Worm (Caenorhabditis elegans) whole organism, L3 larva: ENCODE data around the gene F47B8.13.
"Not testable (repeated sequence)": the region's sequence is repeated elsewhere in the genome, so short reads cannot be mapped to it uniquely, and the experiment has no call there.

Experiments
- R02D3.7 ChIP-seq: fragments of 150-350 bp; optimal IDR thresholded peaks from 2 replicates; lab custom pipeline; 2014; ENCODE audit warnings: missing biosample characterization, missing genetic modification characterization
- ZK546.5 ChIP-seq: sonication (generic microtip); optimal IDR thresholded peaks from 2 replicates; lab custom pipeline; 2017; ENCODE audit warnings: missing biosample characterization, missing genetic modification characterization
- aly-2 ChIP-seq: fragments of 150-350 bp; optimal IDR thresholded peaks from 2 replicates; lab custom pipeline; 2014; ENCODE audit warnings: missing biosample characterization, missing genetic modification characterization
- ama-1 ChIP-seq: fragments of 150-350 bp; optimal IDR thresholded peaks from 2 replicates; lab custom pipeline; 2018
- ceh-28 ChIP-seq: fragments of 150-350 bp; optimal IDR thresholded peaks from 2 replicates; lab custom pipeline; 2014; ENCODE audit warnings: missing biosample characterization, missing genetic modification reagents, missing genetic modification characterization
- ceh-9 ChIP-seq: sonication (generic microtip); optimal IDR thresholded peaks from 2 replicates; lab custom pipeline; 2018; ENCODE audit warnings: missing biosample characterization, missing genetic modification characterization
- daf-12 ChIP-seq: fragments of 150-350 bp; optimal IDR thresholded peaks from 2 replicates; lab custom pipeline; 2014; ENCODE audit warnings: missing biosample characterization, missing genetic modification reagents, missing genetic modification characterization
- egl-5 ChIP-seq: fragments of 150-350 bp; optimal IDR thresholded peaks from 2 replicates; lab custom pipeline; 2017; ENCODE audit warnings: missing biosample characterization, missing genetic modification reagents, missing genetic modification characterization, inconsistent platforms
- elt-3 ChIP-seq, 3 experiments: fragments of 150-350 bp in 1 of 3; sonication (generic microtip) in 2 of 3; optimal IDR thresholded peaks; 2 replicates in 2 of 3; 4 replicates in 1 of 3; lab custom pipeline; 2014 to 2017; ENCODE audit warnings: missing biosample characterization in 3 of 3, missing genetic modification characterization in 3 of 3
- eor-1 ChIP-seq, 2 experiments: fragments of 150-350 bp; optimal IDR thresholded peaks; 2 replicates each; lab custom pipeline; 2014 to 2018; ENCODE audit warnings: missing biosample characterization in 2 of 2, missing genetic modification characterization in 2 of 2
- fkh-10 ChIP-seq: sonication (generic microtip); optimal IDR thresholded peaks from 2 replicates; lab custom pipeline; 2017; ENCODE audit warnings: missing biosample characterization, missing genetic modification reagents, missing genetic modification characterization
- fkh-2 ChIP-seq: fragments of 150-350 bp; optimal IDR thresholded peaks from 2 replicates; lab custom pipeline; 2014; ENCODE audit warnings: missing biosample characterization, missing genetic modification reagents, missing genetic modification characterization
- hmg-11 ChIP-seq: sonication (generic microtip); optimal IDR thresholded peaks from 2 replicates; lab custom pipeline; 2016; ENCODE audit warnings: missing genetic modification characterization, missing compliant biosample characterization
- jun-1 ChIP-seq: fragments of 150-350 bp; optimal IDR thresholded peaks from 2 replicates; lab custom pipeline; 2014; ENCODE audit warnings: missing biosample characterization, missing genetic modification reagents, missing genetic modification characterization
- lsy-12 ChIP-seq: sonication (generic microtip); optimal IDR thresholded peaks from 2 replicates; lab custom pipeline; 2016; ENCODE audit warnings: mild to moderate bottlenecking, missing genetic modification characterization, missing compliant biosample characterization
- mdl-1 ChIP-seq: fragments of 150-350 bp; optimal IDR thresholded peaks from 2 replicates; lab custom pipeline; 2014; ENCODE audit warnings: missing biosample characterization, missing genetic modification characterization
- nfya-1 ChIP-seq: sonication (generic microtip); optimal IDR thresholded peaks from 2 replicates; lab custom pipeline; 2017; ENCODE audit warnings: missing genetic modification characterization, mild to moderate bottlenecking, missing compliant biosample characterization, antibody characterized with exemption, moderate library complexity; ENCODE audit not compliant: insufficient read depth
- nhr-11 ChIP-seq: fragments of 150-350 bp; optimal IDR thresholded peaks from 2 replicates; lab custom pipeline; 2014; ENCODE audit warnings: missing biosample characterization, missing genetic modification characterization
- nhr-12 ChIP-seq: fragments of 150-350 bp; optimal IDR thresholded peaks from 2 replicates; lab custom pipeline; 2014; ENCODE audit warnings: missing biosample characterization, missing genetic modification characterization
- nhr-23 ChIP-seq: fragments of 150-350 bp; optimal IDR thresholded peaks from 2 replicates; lab custom pipeline; 2014; ENCODE audit warnings: missing biosample characterization, missing genetic modification reagents, missing genetic modification characterization
- nhr-237 ChIP-seq: fragments of 150-350 bp; optimal IDR thresholded peaks from 2 replicates; lab custom pipeline; 2014; ENCODE audit warnings: missing biosample characterization, missing genetic modification characterization
- nhr-25 ChIP-seq: sonication (generic microtip); optimal IDR thresholded peaks from 2 replicates; lab custom pipeline; 2017; ENCODE audit warnings: missing biosample characterization, missing genetic modification characterization
- nhr-67 ChIP-seq: fragments of 150-350 bp; optimal IDR thresholded peaks from 2 replicates; lab custom pipeline; 2014; ENCODE audit warnings: missing biosample characterization, missing genetic modification characterization
- nhr-76 ChIP-seq: fragments of 150-350 bp; sonication (generic microtip); optimal IDR thresholded peaks from 5 replicates; lab custom pipeline; 2014; ENCODE audit warnings: missing biosample characterization, missing genetic modification characterization
- nhr-77 ChIP-seq: fragments of 150-350 bp; optimal IDR thresholded peaks from 2 replicates; lab custom pipeline; 2014; ENCODE audit warnings: missing biosample characterization, missing genetic modification characterization
- pha-4 ChIP-seq: fragments of 150-350 bp; optimal IDR thresholded peaks from 2 replicates; lab custom pipeline; 2014; ENCODE audit warnings: missing biosample characterization, missing genetic modification reagents, missing genetic modification characterization
- sea-2 ChIP-seq: fragments of 150-350 bp; sonication (generic microtip); optimal IDR thresholded peaks from 4 replicates; lab custom pipeline; 2014; ENCODE audit warnings: missing biosample characterization, missing genetic modification reagents, missing genetic modification characterization
- skn-1 ChIP-seq: fragments of 150-350 bp; optimal IDR thresholded peaks from 2 replicates; lab custom pipeline; 2014; ENCODE audit warnings: missing biosample characterization, missing genetic modification characterization
- snpc-4 ChIP-seq: fragments of 150-350 bp; optimal IDR thresholded peaks from 2 replicates; lab custom pipeline; 2014; ENCODE audit warnings: missing biosample characterization, missing genetic modification characterization
- tbx-2 ChIP-seq: sonication (generic microtip); optimal IDR thresholded peaks from 2 replicates; lab custom pipeline; 2016; ENCODE audit warnings: mild to moderate bottlenecking, missing genetic modification characterization, missing compliant biosample characterization
- unc-39 ChIP-seq: sonication (generic microtip); optimal IDR thresholded peaks from 4 replicates; lab custom pipeline; 2017; ENCODE audit warnings: missing biosample characterization, missing genetic modification characterization
- zag-1 ChIP-seq: fragments of 150-350 bp; optimal IDR thresholded peaks from 2 replicates; lab custom pipeline; 2014; ENCODE audit warnings: missing biosample characterization, missing genetic modification characterization
- ztf-11 ChIP-seq: fragments of 150-350 bp; optimal IDR thresholded peaks from 2 replicates; lab custom pipeline; 2014; ENCODE audit warnings: missing biosample characterization, missing genetic modification characterization

Gene F47B8.13

DNA sequence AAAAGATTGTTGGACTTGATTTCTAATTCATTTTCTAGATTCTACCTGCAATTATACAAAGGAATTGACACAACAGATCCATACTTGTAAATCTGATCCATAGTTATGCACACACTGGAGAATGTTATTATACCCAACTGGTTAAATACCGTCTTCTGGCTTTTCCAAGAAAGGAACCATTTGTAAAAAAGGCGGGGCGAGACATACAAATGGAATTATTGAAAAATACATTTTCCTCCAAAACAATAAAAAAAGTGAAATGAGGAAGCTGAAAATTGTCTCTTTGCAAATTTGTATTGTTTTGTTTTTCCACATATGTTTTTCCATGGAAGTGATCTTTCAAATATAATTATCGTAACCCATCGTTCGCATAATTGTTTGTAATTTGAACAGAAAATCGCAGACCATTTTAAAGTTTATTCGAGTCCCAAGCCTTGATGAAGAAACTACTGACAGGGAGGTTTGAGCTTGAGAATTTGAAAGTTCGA lies 37.3 kb downstream of the F47B8.13 start, which contains the start of the genes srt-74 and F40G12.9:
srt-74 (minus strand) TSS at position 101 of the 488 bp plus-strand sequence.
F40G12.9 (plus strand) TSS at position 438 of the 488 bp plus-strand sequence.
- no peak for TF ChIP-seq ceh-28 (tag; lab: Kevin White, UChicago)
- no peak for TF ChIP-seq nfya-1 (tag; lab: Kevin White, UChicago)
- no peak for TF ChIP-seq daf-12 (tag; lab: Kevin White, UChicago)
- TF ChIP-seq ZK546.5 (tag; lab: Kevin White, UChicago): no peak

DNA sequence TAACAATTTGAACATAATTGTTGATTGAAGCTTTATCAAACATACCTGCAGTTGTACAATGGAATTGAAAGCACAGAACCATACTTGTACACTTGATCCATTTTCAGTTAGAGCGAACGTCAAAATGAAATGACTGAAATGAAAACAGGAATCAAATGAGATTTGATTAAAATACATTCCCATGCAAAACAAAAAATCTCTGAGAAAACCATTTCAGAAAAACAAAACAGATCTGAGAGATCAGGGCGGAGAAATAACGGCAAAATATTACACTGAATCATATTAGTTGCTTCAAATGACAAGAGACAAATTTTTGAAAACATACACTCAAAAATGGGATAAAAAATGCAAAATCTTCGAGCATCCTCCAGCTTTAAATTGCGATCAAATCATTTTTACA lies 39.8 kb downstream of the F47B8.13 start, which contains the start of gene srt-33:
srt-33 (minus strand) TSS at position 101 of the 400 bp plus-strand sequence.
- TF ChIP-seq fkh-2 (tag; lab: Kevin White, UChicago) (no peak), ceh-9 (tag; lab: Kevin White, UChicago) (no peak), nhr-23 (tag; lab: Kevin White, UChicago) (no peak), nhr-67 (tag; lab: Kevin White, UChicago) (no peak), aly-2 (no peak), nhr-77 (tag; lab: Kevin White, UChicago) (no peak), ama-1 (lab: Kevin White, UChicago) (no peak), unc-39 (tag; lab: Kevin White, UChicago) (no peak), hmg-11 (tag; lab: Kevin White, UChicago) (no peak), lsy-12 (tag; lab: Kevin White, UChicago) (no peak), sea-2 (no peak), nhr-12 (no peak), nhr-76 (tag; lab: Kevin White, UChicago) (no peak), zag-1 (tag; lab: Kevin White, UChicago) (no peak), mdl-1 (tag; lab: Kevin White, UChicago) (no peak), egl-5 (no peak), R02D3.7 (tag; lab: Kevin White, UChicago) (no peak)

DNA sequence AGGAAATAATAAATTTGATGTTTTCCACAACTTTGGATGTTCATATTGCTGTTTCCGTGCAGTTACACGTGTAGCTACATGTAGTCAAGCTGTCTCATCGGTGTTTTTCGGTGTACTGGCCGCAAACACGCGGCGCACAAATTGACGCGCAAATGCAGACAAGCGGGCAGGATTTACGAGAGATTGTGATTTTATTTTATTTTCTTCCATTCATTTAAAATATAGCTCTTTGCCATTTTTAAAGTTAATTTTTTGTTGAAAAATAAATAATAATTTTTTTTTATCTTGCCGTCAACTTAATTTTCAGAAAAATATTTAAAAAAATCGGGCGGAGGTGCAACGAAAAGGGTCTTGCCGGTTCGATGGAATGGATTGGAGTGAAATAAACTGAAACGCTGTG lies 45.3 kb downstream of the F47B8.13 start, which contains the start of gene F40G12.7:
F40G12.7 (plus strand) TSS at position 301 of the 400 bp plus-strand sequence.
- not testable (repeated sequence) for TF ChIP-seq nfya-1, ceh-28, nhr-76 (tag; lab: Kevin White, UChicago)

DNA sequence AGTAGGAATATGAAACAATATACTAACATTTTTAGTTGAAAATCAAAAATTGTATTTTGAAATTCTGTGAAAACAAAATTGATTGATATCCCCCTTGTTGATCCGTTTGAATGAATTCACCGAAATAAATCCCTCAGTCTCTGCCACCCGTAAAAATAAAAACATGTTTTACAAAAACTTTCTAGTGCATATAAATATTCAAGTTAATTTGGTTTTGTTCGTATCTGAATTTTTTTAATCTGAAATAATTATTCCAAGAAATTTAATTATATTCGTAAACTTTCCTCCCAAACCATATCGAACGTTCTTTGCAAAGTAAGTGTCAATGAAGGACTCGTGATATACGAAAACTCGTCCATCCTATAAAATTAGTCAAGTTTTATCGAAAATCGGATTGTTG lies 46.5 kb downstream of the F47B8.13 start, which contains the start of gene F40G12.6:
F40G12.6 (minus strand) TSS at position 101 of the 400 bp plus-strand sequence.
- no peak for TF ChIP-seq snpc-4 (tag; lab: Kevin White, UChicago)
- no peak for TF ChIP-seq mdl-1 (tag; lab: Kevin White, UChicago)
- TF ChIP-seq eor-1 (tag; optimal IDR thresholded peaks at IDR 0.05; lab: Kevin White, UChicago): no peak
- TF ChIP-seq tbx-2 (tag; lab: Kevin White, UChicago): no peak
- TF ChIP-seq elt-3 (tag; optimal IDR thresholded peaks at IDR 0.05; lab: Kevin White, UChicago): no peak
- no peak for TF ChIP-seq nhr-25 (tag; lab: Kevin White, UChicago)
- TF ChIP-seq skn-1 (tag; lab: Kevin White, UChicago): no peak
- TF ChIP-seq ZK546.5 (tag; lab: Kevin White, UChicago): no peak
- TF ChIP-seq jun-1: no peak

DNA sequence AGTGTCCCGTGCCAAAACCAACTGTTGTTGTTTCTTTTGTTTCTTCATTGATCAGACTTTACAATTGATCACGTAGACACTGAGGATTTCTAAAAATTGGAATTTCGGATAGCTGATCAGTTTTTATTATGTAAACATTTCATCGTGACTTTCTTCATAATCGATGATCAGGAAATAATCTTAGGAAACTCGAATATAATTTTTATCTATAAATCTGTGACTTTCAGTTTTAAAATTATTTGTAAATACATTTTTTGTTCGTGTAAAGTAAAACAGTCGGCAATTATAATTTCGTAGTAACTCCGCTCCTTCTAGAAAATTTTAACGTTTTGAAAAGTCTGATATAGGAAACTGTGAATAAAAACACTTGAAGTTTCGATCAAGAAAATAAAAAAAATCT lies 48.8 kb downstream of the F47B8.13 start, which contains the start of gene F40G12.5:
F40G12.5 (minus strand) TSS at position 101 of the 400 bp plus-strand sequence.
- TF ChIP-seq fkh-2 (tag; lab: Kevin White, UChicago) (no peak), unc-39 (tag; lab: Kevin White, UChicago) (no peak), nhr-67 (tag; lab: Kevin White, UChicago) (no peak), egl-5 (no peak), elt-3 (tag; optimal IDR thresholded peaks at IDR 0.05; lab: Kevin White, UChicago) (no peak), nhr-11 (tag; lab: Kevin White, UChicago) (no peak), pha-4 (tag; lab: Kevin White, UChicago) (no peak), nhr-237 (tag; lab: Kevin White, UChicago) (no peak), ztf-11 (tag; lab: Kevin White, UChicago) (no peak), mdl-1 (tag; lab: Kevin White, UChicago) (no peak), ceh-28 (tag; lab: Kevin White, UChicago) (no peak), fkh-10 (GFP tag; lab: Kevin White, UChicago) (no peak)
